Fruit fly (Drosophila melanogaster): ENCODE measurements around the gene v.
A peak's percentile ranks its signal among the peaks of the same experiment; 100 is the strongest.

v gene

DNA sequence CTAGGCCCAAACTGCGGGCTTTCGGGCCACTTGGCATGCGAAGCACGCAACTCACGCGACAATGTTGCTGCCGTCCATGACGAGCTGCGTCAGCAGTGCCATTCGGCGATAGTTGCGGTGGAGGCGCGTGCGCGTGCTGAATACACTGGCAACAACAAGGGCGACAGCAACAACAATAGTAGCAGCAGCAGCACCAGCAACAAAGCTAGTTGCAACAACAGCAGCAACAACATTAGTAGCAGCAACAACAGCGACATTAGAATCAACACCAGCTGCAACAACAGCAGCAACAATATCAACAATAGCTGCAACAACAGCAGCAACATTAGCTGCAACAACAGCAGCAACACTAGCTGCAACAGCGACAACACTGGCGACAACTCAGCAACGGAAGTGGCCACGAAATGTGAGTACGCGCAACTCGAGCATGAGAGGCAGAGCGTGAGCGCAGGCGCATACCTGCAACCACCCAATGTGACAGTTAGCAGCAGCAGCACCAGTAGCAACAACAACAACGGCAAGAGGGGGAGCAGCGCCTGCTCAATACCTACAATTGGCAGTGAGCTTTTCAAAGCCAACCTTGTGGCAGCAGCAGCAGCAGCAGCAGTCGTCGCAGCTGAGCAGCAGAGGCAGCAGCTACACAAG, 17.4 kb upstream of the v start:
- TF ChIP-seq ss (GFP tag; optimal IDR thresholded peaks at IDR 0.05) (peak in 1 of 2 experiments; percentile 1), achi (GFP tag; optimal IDR thresholded peaks at IDR 0.05) (no peak)

DNA sequence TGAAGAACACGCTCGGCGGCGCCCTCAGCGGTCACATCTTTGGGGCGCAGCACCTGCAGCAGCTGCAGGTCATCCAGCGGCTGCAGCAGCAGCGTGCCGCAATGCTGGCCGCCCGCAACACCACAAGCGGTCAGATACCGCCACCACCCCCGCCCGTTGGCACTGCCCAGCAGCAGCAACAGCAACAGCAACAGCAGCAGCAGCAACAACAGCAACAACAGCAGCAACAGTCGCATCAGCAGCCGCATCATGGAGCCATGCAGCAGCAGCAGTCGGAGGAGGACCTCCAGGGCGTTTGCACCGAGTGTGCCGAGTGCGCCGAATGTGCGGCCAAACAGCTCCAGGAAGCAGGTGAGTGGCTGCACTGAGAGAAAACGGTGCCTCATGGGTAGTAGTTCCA, 11.2 kb upstream of the v start:
- no peak for TF ChIP-seq Eip93F (GFP tag; optimal IDR thresholded peaks at IDR 0.05)
- TF ChIP-seq dac (GFP tag; optimal IDR thresholded peaks at IDR 0.05): no peak
- TF ChIP-seq Blimp-1 (GFP tag; optimal IDR thresholded peaks at IDR 0.05): no peak
- TF ChIP-seq Ets96B (tag; optimal IDR thresholded peaks at IDR 0.05): no peak
- TF ChIP-seq Sox15 (GFP tag; optimal IDR thresholded peaks at IDR 0.05): no peak
- no peak for TF ChIP-seq Eip78C (GFP tag)
- TF ChIP-seq OdsH (GFP tag; optimal IDR thresholded peaks at IDR 0.05): no peak
- no peak for TF ChIP-seq CG11762 (GFP tag; optimal IDR thresholded peaks at IDR 0.05; ENCODE audit: insufficient read depth)
- no peak for TF ChIP-seq CG15336 (GFP tag; IDR thresholded peaks at IDR 0.05)
- no peak for TF ChIP-seq CG6163 (GFP tag; IDR thresholded peaks at IDR 0.05)
- TF ChIP-seq CG16779 (tag; optimal IDR thresholded peaks at IDR 0.05): no peak
- no peak for TF ChIP-seq Sox14 (GFP tag; optimal IDR thresholded peaks at IDR 0.05)
- TF ChIP-seq Hr4 (GFP tag; optimal IDR thresholded peaks at IDR 0.05): no peak
- no peak for TF ChIP-seq pdm3 (GFP tag; optimal IDR thresholded peaks at IDR 0.05)
- TF ChIP-seq CG6792 (GFP tag; optimal IDR thresholded peaks at IDR 0.05): no peak
- no peak for TF ChIP-seq CG6854 (GFP tag; optimal IDR thresholded peaks at IDR 0.05)
- no peak for TF ChIP-seq Met (GFP tag; optimal IDR thresholded peaks at IDR 0.05)
- TF ChIP-seq CG10669 (GFP tag; optimal IDR thresholded peaks at IDR 0.05): no peak
- no peak for TF ChIP-seq spab (GFP tag; optimal IDR thresholded peaks at IDR 0.05)

DNA sequence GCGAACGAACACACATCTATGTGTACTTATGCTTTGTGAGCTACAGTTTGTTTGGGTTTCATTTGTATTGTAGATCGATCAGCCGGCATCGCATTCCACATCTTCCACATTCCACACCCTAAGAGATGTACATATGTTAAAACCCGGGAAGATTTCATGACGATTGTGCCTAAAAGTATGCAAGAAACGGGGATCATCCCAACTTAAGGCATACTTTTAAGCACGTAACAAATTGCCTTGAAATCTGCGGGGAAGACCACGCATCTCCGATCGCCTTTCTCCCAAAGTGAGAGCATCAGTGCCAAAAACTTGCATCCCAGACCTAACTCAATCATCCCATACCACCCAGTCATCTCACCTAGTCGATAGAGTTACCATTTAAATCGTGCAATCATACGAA, 2.1 kb upstream of the v start:
- TF ChIP-seq Blimp-1 (GFP tag; optimal IDR thresholded peaks at IDR 0.05) (no peak), fkh (GFP tag; optimal IDR thresholded peaks at IDR 0.05) (peak; percentile 7)

DNA sequence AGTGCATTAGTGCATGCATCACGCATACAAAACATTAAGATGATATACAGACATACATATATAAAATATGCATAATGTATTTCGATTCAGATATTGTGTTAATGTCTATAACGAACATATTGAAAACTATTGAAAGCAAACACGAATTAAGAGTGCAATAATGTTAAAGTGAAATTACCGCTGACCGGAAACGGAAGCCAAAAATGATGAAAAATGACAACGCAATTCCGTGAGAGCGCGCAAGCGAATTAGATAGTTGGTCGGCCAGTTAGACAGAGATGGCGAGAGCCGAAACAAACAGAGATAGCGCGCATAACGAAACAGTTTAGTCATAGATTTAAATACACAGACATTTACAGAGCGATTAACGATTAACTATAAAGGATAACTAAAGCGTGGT, 1.6 kb upstream of the v start:
- no peak for TF ChIP-seq CG6808 (GFP tag; optimal IDR thresholded peaks at IDR 0.05)
- no peak for TF ChIP-seq achi (GFP tag; optimal IDR thresholded peaks at IDR 0.05)
- no peak for TF ChIP-seq Eip93F (GFP tag; optimal IDR thresholded peaks at IDR 0.05)
- no peak for TF ChIP-seq Hr38 (GFP tag; optimal IDR thresholded peaks at IDR 0.05)
- no peak for TF ChIP-seq Lpt (GFP tag; optimal IDR thresholded peaks at IDR 0.05)
- TF ChIP-seq dac (GFP tag; optimal IDR thresholded peaks at IDR 0.05): no peak

DNA sequence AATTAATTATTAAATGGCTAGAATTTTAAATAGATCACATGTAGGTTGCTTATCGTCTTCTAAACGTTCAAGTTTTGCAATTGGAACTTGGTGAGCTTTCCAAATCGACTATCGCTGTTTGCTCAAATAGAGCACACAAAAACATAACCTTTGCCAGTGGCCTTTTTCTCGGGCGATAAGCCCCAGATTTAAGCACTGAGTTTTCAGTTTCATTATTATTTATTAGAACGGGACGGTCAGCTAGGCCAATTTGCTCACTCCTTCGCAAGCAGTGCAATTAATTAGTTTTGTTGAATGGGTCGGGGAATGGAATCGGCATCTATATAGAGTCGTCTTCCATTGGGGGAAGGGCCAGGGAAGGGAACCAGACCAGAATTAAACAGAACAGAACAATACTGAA, 2.5 kb downstream of the v start:
- TF ChIP-seq Ets21C (GFP tag; optimal IDR thresholded peaks at IDR 0.05) (no peak), svp (GFP tag) (peak; percentile 77), CG15336 (GFP tag; IDR thresholded peaks at IDR 0.05) (no peak), CG11294 (GFP tag; IDR thresholded peaks at IDR 0.05) (no peak), vri (GFP tag; optimal IDR thresholded peaks at IDR 0.05) (peak; percentile 14), eg (GFP tag; IDR thresholded peaks at IDR 0.05) (no peak), Gug (GFP tag; IDR thresholded peaks at IDR 0.05) (no peak), dsx (GFP tag; optimal IDR thresholded peaks at IDR 0.05; ENCODE audit: poor library complexity, severe bottlenecking) (no peak), ss (GFP tag; optimal IDR thresholded peaks at IDR 0.05) (no peak), cyc (GFP tag; optimal IDR thresholded peaks at IDR 0.05) (no peak), CG1621 (tag; optimal IDR thresholded peaks at IDR 0.05) (no peak)
